Fruit fly (Drosophila melanogaster) whole organism, prepupa: Measurements from ENCODE around the gene CG1146.
A peak's percentile ranks its signal among the peaks of the same experiment; 100 is the strongest.

ENCODE experiments used
- Blimp-1 ChIP-seq: fragments of 200-800 bp; sonication (Bioruptor generic); optimal IDR thresholded peaks from 3 replicates; lab custom pipeline; 2017; ENCODE audit warnings: missing biosample characterization, missing genetic modification characterization, mild to moderate bottlenecking, moderate library complexity, missing genetic modification reagents
- CG10631 ChIP-seq: fragments of 200-800 bp; sonication (Bioruptor generic); optimal IDR thresholded peaks from 2 replicates; lab custom pipeline; 2016; ENCODE audit warnings: missing biosample characterization, missing genetic modification characterization
- CG10669 ChIP-seq: fragments of 200-800 bp; sonication (Bioruptor generic); optimal IDR thresholded peaks from 3 replicates; lab custom pipeline; 2018; ENCODE audit warnings: missing biosample characterization, mild to moderate bottlenecking, missing genetic modification characterization, moderate library complexity
- CG11294 ChIP-seq: fragments of 200-800 bp; sonication (Bioruptor generic); IDR thresholded peaks from 2 replicates; pipeline ENCODE4 v1.3.6; 2022; ENCODE audit warnings: missing biosample characterization, missing genetic modification characterization
- CG11762 ChIP-seq: fragments of 200-800 bp; sonication (Bioruptor generic); optimal IDR thresholded peaks from 3 replicates; lab custom pipeline; 2016; ENCODE audit warnings: missing biosample characterization, missing genetic modification characterization; ENCODE audit not compliant: insufficient read depth
- CG15336 ChIP-seq: fragments of 200-800 bp; sonication (Bioruptor generic); IDR thresholded peaks from 2 replicates; pipeline ENCODE4 v1.3.6; 2022; ENCODE audit warnings: missing biosample characterization, missing genetic modification characterization
- CG16779 ChIP-seq: fragments of 200-800 bp; sonication (Bioruptor generic); optimal IDR thresholded peaks from 3 replicates; lab custom pipeline; 2017; ENCODE audit warnings: missing biosample characterization, mild to moderate bottlenecking, missing genetic modification characterization
- CG3032 ChIP-seq: fragments of 200-800 bp; optimal IDR thresholded peaks from 2 replicates; lab custom pipeline; 2019; ENCODE audit warnings: missing biosample characterization, mild to moderate bottlenecking, missing genetic modification characterization, moderate library complexity
- CG31627 ChIP-seq: fragments of 200-800 bp; sonication (Bioruptor generic); optimal IDR thresholded peaks from 3 replicates; lab custom pipeline; 2016; ENCODE audit warnings: missing biosample characterization, missing genetic modification characterization
- CG32006 ChIP-seq: fragments of 200-800 bp; sonication (Bioruptor generic); optimal IDR thresholded peaks from 3 replicates; lab custom pipeline; 2017; ENCODE audit warnings: missing biosample characterization, mild to moderate bottlenecking, missing genetic modification characterization
- CG34406 ChIP-seq: fragments of 200-800 bp; sonication (Bioruptor generic); optimal IDR thresholded peaks from 3 replicates; lab custom pipeline; 2016; ENCODE audit warnings: missing biosample characterization, missing genetic modification characterization
- CG3919 ChIP-seq: fragments of 200-800 bp; sonication (Bioruptor generic); optimal IDR thresholded peaks from 3 replicates; lab custom pipeline; 2016; ENCODE audit warnings: missing biosample characterization, missing genetic modification characterization
- CG4318 ChIP-seq: fragments of 200-800 bp; sonication (Bioruptor generic); optimal IDR thresholded peaks from 3 replicates; lab custom pipeline; 2017; ENCODE audit warnings: missing biosample characterization, mild to moderate bottlenecking, missing genetic modification characterization
- CG6163 ChIP-seq: fragments of 200-800 bp; sonication (Bioruptor generic); IDR thresholded peaks from 3 replicates; pipeline ENCODE4 v1.3.6; 2022; ENCODE audit warnings: missing biosample characterization, missing genetic modification characterization
- CG6792 ChIP-seq: fragments of 200-800 bp; sonication (Bioruptor generic); optimal IDR thresholded peaks from 3 replicates; lab custom pipeline; 2016; ENCODE audit warnings: missing biosample characterization, missing genetic modification characterization
- CG6854 ChIP-seq: fragments of 200-800 bp; sonication (Bioruptor generic); optimal IDR thresholded peaks from 2 replicates; lab custom pipeline; 2017; ENCODE audit warnings: missing biosample characterization, mild to moderate bottlenecking, missing genetic modification characterization
- CG8119 ChIP-seq: fragments of 200-800 bp; sonication (Bioruptor generic); IDR thresholded peaks from 3 replicates; pipeline ENCODE4 v1.3.6; 2022; ENCODE audit warnings: missing biosample characterization, missing genetic modification characterization
- CG8319 ChIP-seq: fragments of 200-800 bp; sonication (Bioruptor generic); optimal IDR thresholded peaks from 3 replicates; lab custom pipeline; 2016; ENCODE audit warnings: missing biosample characterization, missing genetic modification characterization
- CG8632 ChIP-seq: fragments of 200-800 bp; sonication (Bioruptor generic); optimal IDR thresholded peaks from 3 replicates; lab custom pipeline; 2016; ENCODE audit warnings: missing biosample characterization, missing genetic modification characterization
- CG9139 ChIP-seq: fragments of 200-800 bp; sonication (Bioruptor generic); optimal IDR thresholded peaks from 3 replicates; lab custom pipeline; 2017; ENCODE audit warnings: missing biosample characterization, mild to moderate bottlenecking, missing genetic modification characterization
- Eip78C ChIP-seq: fragments of 200-800 bp; sonication (Bioruptor generic); peaks from one replicate; lab custom pipeline; 2016; ENCODE audit warnings: missing biosample characterization, missing genetic modification characterization
- Eip93F ChIP-seq: fragments of 200-800 bp; sonication (Bioruptor generic); optimal IDR thresholded peaks from 2 replicates; lab custom pipeline; 2016; ENCODE audit warnings: missing biosample characterization, mild to moderate bottlenecking, missing genetic modification characterization
- Ets21C ChIP-seq: fragments of 200-800 bp; sonication (Bioruptor generic); optimal IDR thresholded peaks from 3 replicates; lab custom pipeline; 2016; ENCODE audit warnings: missing biosample characterization, missing genetic modification characterization
- Ets96B ChIP-seq: fragments of 200-800 bp; optimal IDR thresholded peaks from 2 replicates; lab custom pipeline; 2019; ENCODE audit warnings: missing biosample characterization, mild to moderate bottlenecking, missing genetic modification characterization, moderate library complexity
- Hr38 ChIP-seq: sonication (Bioruptor generic); optimal IDR thresholded peaks from 2 replicates; lab custom pipeline; 2016; ENCODE audit warnings: missing biosample characterization, missing genetic modification characterization
- Hr39 ChIP-seq: fragments of 200-800 bp; sonication (Bioruptor generic); optimal IDR thresholded peaks from 2 replicates; lab custom pipeline; 2016; ENCODE audit warnings: missing biosample characterization, missing genetic modification characterization
- Hr4 ChIP-seq: fragments of 200-800 bp; sonication (Bioruptor generic); optimal IDR thresholded peaks from 3 replicates; lab custom pipeline; 2016; ENCODE audit warnings: missing biosample characterization, missing genetic modification characterization
- Lpt ChIP-seq: fragments of 200-800 bp; sonication (Bioruptor generic); optimal IDR thresholded peaks from 3 replicates; lab custom pipeline; 2016; ENCODE audit warnings: missing biosample characterization, missing genetic modification characterization
- Met ChIP-seq: fragments of 200-800 bp; sonication (Bioruptor generic); optimal IDR thresholded peaks from 3 replicates; lab custom pipeline; 2016; ENCODE audit warnings: missing biosample characterization, missing genetic modification characterization
- OdsH ChIP-seq: fragments of 200-800 bp; sonication (Bioruptor generic); optimal IDR thresholded peaks from 3 replicates; lab custom pipeline; 2016; ENCODE audit warnings: missing biosample characterization, missing genetic modification characterization
- Smox ChIP-seq: fragments of 200-800 bp; sonication (Bioruptor generic); optimal IDR thresholded peaks from 3 replicates; lab custom pipeline; 2016; ENCODE audit warnings: missing biosample characterization, missing genetic modification characterization
- Sox102F ChIP-seq: fragments of 200-800 bp; sonication (Bioruptor generic); optimal IDR thresholded peaks from 2 replicates; lab custom pipeline; 2016; ENCODE audit warnings: missing biosample characterization, mild to moderate bottlenecking, missing genetic modification characterization
- achi ChIP-seq: fragments of 200-800 bp; sonication (Bioruptor generic); optimal IDR thresholded peaks from 3 replicates; lab custom pipeline; 2016; ENCODE audit warnings: missing biosample characterization, missing genetic modification characterization
- acj6 ChIP-seq: fragments of 200-800 bp; sonication (Bioruptor generic); optimal IDR thresholded peaks from 3 replicates; lab custom pipeline; 2016; ENCODE audit warnings: missing biosample characterization, missing genetic modification characterization
- cyc ChIP-seq: fragments of 200-800 bp; sonication (Bioruptor generic); optimal IDR thresholded peaks from 3 replicates; lab custom pipeline; 2016; ENCODE audit warnings: missing biosample characterization, missing genetic modification characterization
- dsx ChIP-seq: fragments of 200-800 bp; optimal IDR thresholded peaks from 3 replicates; lab custom pipeline; 2019; ENCODE audit warnings: missing biosample characterization, mild to moderate bottlenecking, missing genetic modification characterization, moderate library complexity; ENCODE audit not compliant: poor library complexity, severe bottlenecking
- eg ChIP-seq: fragments of 200-800 bp; sonication (Bioruptor generic); IDR thresholded peaks from 3 replicates; pipeline ENCODE4 v1.3.6; 2022; ENCODE audit warnings: missing biosample characterization, missing genetic modification characterization
- esn ChIP-seq: fragments of 200-800 bp; sonication (Bioruptor generic); optimal IDR thresholded peaks from 2 replicates; lab custom pipeline; 2016; ENCODE audit warnings: missing biosample characterization, mild to moderate bottlenecking, missing genetic modification characterization, moderate library complexity
- fkh ChIP-seq: fragments of 200-800 bp; sonication (Bioruptor generic); optimal IDR thresholded peaks from 3 replicates; lab custom pipeline; 2017; ENCODE audit warnings: missing biosample characterization, mild to moderate bottlenecking, missing genetic modification characterization, moderate library complexity
- lz ChIP-seq: fragments of 200-800 bp; sonication (Bioruptor generic); optimal IDR thresholded peaks from 3 replicates; lab custom pipeline; 2016; ENCODE audit warnings: missing biosample characterization, missing genetic modification characterization
- net ChIP-seq: fragments of 200-800 bp; sonication (Bioruptor generic); optimal IDR thresholded peaks from 3 replicates; lab custom pipeline; 2016; ENCODE audit warnings: missing biosample characterization, missing genetic modification characterization
- pdm3 ChIP-seq: fragments of 200-800 bp; sonication (Bioruptor generic); optimal IDR thresholded peaks from 3 replicates; lab custom pipeline; 2016; ENCODE audit warnings: missing biosample characterization, missing genetic modification characterization
- salr ChIP-seq, 2 experiments: fragments of 200-800 bp; sonication (Bioruptor generic); optimal IDR thresholded peaks; 3 replicates each; lab custom pipeline; 2016 to 2018; ENCODE audit warnings: missing biosample characterization in 2 of 2, missing genetic modification characterization in 2 of 2, mild to moderate bottlenecking in 1 of 2
- ss ChIP-seq, 2 experiments: fragments of 200-800 bp; sonication (Bioruptor generic); optimal IDR thresholded peaks; 2 replicates in 1 of 2; 3 replicates in 1 of 2; lab custom pipeline; 2017 to 2018; ENCODE audit warnings: mild to moderate bottlenecking in 2 of 2, missing biosample characterization in 2 of 2, missing genetic modification characterization in 2 of 2, moderate library complexity in 1 of 2
- svp ChIP-seq: fragments of 200-800 bp; sonication (Bioruptor generic); peaks from one replicate; lab custom pipeline; 2016; ENCODE audit warnings: missing biosample characterization, missing genetic modification characterization
- topi ChIP-seq: fragments of 200-800 bp; sonication (Bioruptor generic); optimal IDR thresholded peaks from 3 replicates; lab custom pipeline; 2016; ENCODE audit warnings: missing biosample characterization, missing genetic modification characterization

Gene CG1146

DNA sequence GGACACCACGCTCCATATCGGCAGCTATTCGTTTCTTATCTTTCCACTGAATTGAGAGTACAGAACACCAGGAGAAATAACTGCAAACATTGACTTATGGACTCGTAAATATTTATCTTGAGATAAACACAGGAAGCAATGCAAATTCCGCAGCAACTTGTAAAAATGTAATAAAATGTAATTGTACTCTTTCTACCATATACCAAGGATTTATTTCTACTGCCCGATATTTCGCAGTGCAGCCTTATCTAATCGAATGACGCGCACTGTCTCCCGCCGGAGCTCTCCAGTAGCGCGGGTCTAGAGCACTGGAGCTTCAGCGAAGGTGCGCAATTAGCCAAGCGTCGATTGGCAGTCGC is 5.6 kb downstream of the CG1146 start (continued):
- TF ChIP-seq Sox102F (GFP tag; lab: Kevin White, UChicago) (peak; percentile 86), CG3919 (GFP tag; lab: Kevin White, UChicago) (peak; percentile 94), eg (GFP tag; lab: Robert Waterston, UW) (peak; percentile 90), Blimp-1 (peak; percentile 88), CG6854 (GFP tag; lab: Kevin White, UChicago) (peak; percentile 92), Eip93F (GFP tag; lab: Kevin White, UChicago) (peak; percentile 89), achi (GFP tag; lab: Kevin White, UChicago) (peak; percentile 81), ss (GFP tag; optimal IDR thresholded peaks at IDR 0.05; lab: Kevin White, UChicago) (peak; percentile 86 to 93), svp (GFP tag; lab: Kevin White, UChicago) (peak; percentile 98), CG8319 (GFP tag; lab: Kevin White, UChicago) (peak; percentile 70), dsx (peak; percentile 75), Lpt (GFP tag; lab: Kevin White, UChicago) (peak; percentile 63), topi (peak; percentile 95), pdm3 (peak; percentile 84)

DNA sequence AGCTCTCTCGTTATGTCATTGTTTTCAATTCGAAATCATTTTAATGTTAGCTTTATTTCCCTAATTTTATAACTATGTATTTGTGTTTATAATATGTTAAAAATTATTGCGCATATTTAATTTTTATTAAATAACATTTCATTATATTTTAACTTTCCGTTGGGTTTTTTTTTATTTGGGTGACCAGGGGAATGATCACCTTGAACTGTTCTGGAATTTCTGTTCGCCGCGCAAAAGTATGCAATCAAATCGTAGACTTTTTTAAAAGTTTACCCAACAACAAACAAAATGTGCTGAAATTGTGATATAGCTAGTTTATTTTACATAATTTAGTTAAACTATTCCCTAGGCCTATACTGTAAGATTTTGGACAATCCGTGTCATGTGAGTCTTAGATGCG is 10.5 kb downstream of the CG1146 start:
- TF ChIP-seq CG8119 (GFP tag; lab: Robert Waterston, UW) (no peak), dsx (no peak), Hr38 (GFP tag; lab: Kevin White, UChicago) (no peak), acj6 (GFP tag; lab: Kevin White, UChicago) (no peak), CG3032 (tag; lab: Kevin White, UChicago) (no peak), CG32006 (GFP tag; lab: Kevin White, UChicago) (no peak), CG6163 (no peak), CG16779 (tag; lab: Kevin White, UChicago) (no peak), Smox (GFP tag; lab: Kevin White, UChicago) (no peak)

DNA sequence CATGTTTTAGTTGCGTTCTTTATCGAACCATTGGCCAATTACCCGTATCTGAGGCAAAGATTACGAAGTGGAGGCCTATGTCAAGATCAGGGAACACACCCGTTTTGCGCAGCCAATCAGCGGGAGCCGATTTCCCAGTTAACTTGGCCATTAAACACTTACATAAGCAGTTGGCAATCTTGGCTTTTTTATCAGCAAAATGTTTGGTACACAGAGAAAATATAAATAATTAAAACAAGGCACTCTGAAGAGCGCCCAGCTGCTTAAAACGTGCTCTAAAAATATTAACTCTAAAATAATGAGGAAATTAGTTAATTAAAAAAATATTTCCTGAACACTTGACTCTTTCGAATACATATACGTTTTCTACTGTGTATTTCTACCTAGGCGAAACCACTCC is 13.2 kb downstream of the CG1146 start:
- TF ChIP-seq svp (GFP tag; lab: Kevin White, UChicago) (peak; percentile 65), CG4318 (GFP tag; lab: Kevin White, UChicago) (no peak), acj6 (GFP tag; lab: Kevin White, UChicago) (peak; percentile 50), CG11762 (GFP tag; lab: Kevin White, UChicago) (peak; percentile 30), dsx (peak; percentile 3), CG15336 (GFP tag; lab: Robert Waterston, UW) (no peak), esn (GFP tag; lab: Kevin White, UChicago) (peak; percentile 68), CG9139 (GFP tag; lab: Kevin White, UChicago) (no peak), CG34406 (GFP tag; lab: Kevin White, UChicago) (peak; percentile 24), CG10669 (GFP tag; lab: Kevin White, UChicago) (peak; percentile 18), CG6792 (GFP tag; lab: Kevin White, UChicago) (peak; percentile 32), achi (GFP tag; lab: Kevin White, UChicago) (peak; percentile 35), topi (peak; percentile 29), salr (GFP tag; optimal IDR thresholded peaks at IDR 0.05; lab: Kevin White, UChicago) (no peak), CG3919 (GFP tag; lab: Kevin White, UChicago) (peak; percentile 42), CG8319 (GFP tag; lab: Kevin White, UChicago) (peak; percentile 31), Sox102F (GFP tag; lab: Kevin White, UChicago) (peak; percentile 51), CG3032 (tag; lab: Kevin White, UChicago) (peak; percentile 34), CG6163 (peak; percentile 52), net (GFP tag; lab: Kevin White, UChicago) (no peak), CG8632 (GFP tag; lab: Kevin White, UChicago) (peak; percentile 45), Eip93F (GFP tag; lab: Kevin White, UChicago) (no peak), CG8119 (GFP tag; lab: Robert Waterston, UW) (peak; percentile 13; the same call in 1 of the 3 replicates), lz (GFP tag; lab: Kevin White, UChicago) (peak; percentile 19), fkh (GFP tag; lab: Kevin White, UChicago) (peak; percentile 10), Eip78C (peak; percentile 86), OdsH (GFP tag; lab: Kevin White, UChicago) (peak; percentile 54), Hr39 (GFP tag; lab: Kevin White, UChicago) (peak; percentile 45), CG31627 (peak; percentile 36), Smox (GFP tag; lab: Kevin White, UChicago) (peak; percentile 49), pdm3 (peak; percentile 29), Met (GFP tag; lab: Kevin White, UChicago) (peak; percentile 51), Ets21C (GFP tag; lab: Kevin White, UChicago) (peak; percentile 25), Hr4 (GFP tag; lab: Kevin White, UChicago) (peak; percentile 20), CG32006 (GFP tag; lab: Kevin White, UChicago) (peak; percentile 17), cyc (GFP tag; lab: Kevin White, UChicago) (peak; percentile 37), CG11294 (GFP tag; lab: Robert Waterston, UW) (no peak), Ets96B (tag; lab: Kevin White, UChicago) (peak; percentile 47), CG10631 (peak; percentile 22), ss (GFP tag; optimal IDR thresholded peaks at IDR 0.05; lab: Kevin White, UChicago) (no peak)
